Fruit fly (Drosophila melanogaster) whole organism, pupa: ENCODE results near the gene CG34178.

ENCODE experiments used
- CG10348 ChIP-seq: fragments of 200-800 bp; sonication (Bioruptor generic); IDR thresholded peaks from 2 replicates; pipeline ENCODE4 v1.3.6; 2022; ENCODE audit warnings: missing biosample characterization, missing genetic modification characterization
- CG12605 ChIP-seq: fragments of 200-800 bp; sonication (Bioruptor generic); IDR thresholded peaks from 2 replicates; pipeline ENCODE4 v1.3.6; 2022; ENCODE audit warnings: missing biosample characterization, missing genetic modification characterization
- CG13204 ChIP-seq: fragments of 200-800 bp; sonication (Bioruptor generic); optimal IDR thresholded peaks from 2 replicates; lab custom pipeline; 2018; ENCODE audit warnings: missing biosample characterization, mild to moderate bottlenecking, missing genetic modification characterization, moderate library complexity
- CG14655 ChIP-seq: fragments of 200-800 bp; sonication (Bioruptor generic); optimal IDR thresholded peaks from 3 replicates; lab custom pipeline; 2017; ENCODE audit warnings: mild to moderate bottlenecking, missing biosample characterization, missing genetic modification reagents, missing genetic modification characterization
- CG15710 ChIP-seq: fragments of 200-800 bp; sonication (Bioruptor generic); optimal IDR thresholded peaks from 2 replicates; lab custom pipeline; 2018; ENCODE audit warnings: missing biosample characterization, mild to moderate bottlenecking, missing genetic modification characterization, moderate library complexity
- CG17806 ChIP-seq: fragments of 200-800 bp; sonication (Bioruptor generic); optimal IDR thresholded peaks from 2 replicates; lab custom pipeline; 2018; ENCODE audit warnings: missing biosample characterization, mild to moderate bottlenecking, missing genetic modification characterization, moderate library complexity
- CG32121 ChIP-seq: fragments of 200-800 bp; sonication (Bioruptor generic); IDR thresholded peaks from 2 replicates; pipeline ENCODE4 v1.3.6; 2022; ENCODE audit warnings: missing biosample characterization, missing genetic modification characterization
- CG34367 ChIP-seq: fragments of 200-800 bp; sonication (Bioruptor generic); optimal IDR thresholded peaks from 2 replicates; lab custom pipeline; 2018; ENCODE audit warnings: missing biosample characterization, mild to moderate bottlenecking, missing genetic modification characterization
- CG4496 ChIP-seq: fragments of 200-800 bp; sonication (Bioruptor generic); IDR thresholded peaks from 3 replicates; pipeline ENCODE4 v1.3.6; 2022; ENCODE audit warnings: missing biosample characterization, missing genetic modification characterization
- CG8159 ChIP-seq: fragments of 200-800 bp; sonication (Bioruptor generic); optimal IDR thresholded peaks from 3 replicates; lab custom pipeline; 2018; ENCODE audit warnings: missing biosample characterization, mild to moderate bottlenecking, missing genetic modification characterization, moderate library complexity
- CG8301 ChIP-seq: fragments of 200-800 bp; sonication (Bioruptor generic); optimal IDR thresholded peaks from 2 replicates; lab custom pipeline; 2018; ENCODE audit warnings: missing biosample characterization, mild to moderate bottlenecking, missing genetic modification characterization
- CG9948 ChIP-seq: fragments of 200-800 bp; sonication (Bioruptor generic); optimal IDR thresholded peaks from 2 replicates; lab custom pipeline; 2018; ENCODE audit warnings: missing biosample characterization, mild to moderate bottlenecking, missing genetic modification characterization, moderate library complexity
- D1 ChIP-seq: fragments of 200-800 bp; sonication (Bioruptor generic); optimal IDR thresholded peaks from 2 replicates; lab custom pipeline; 2018; ENCODE audit warnings: missing biosample characterization, mild to moderate bottlenecking, missing genetic modification characterization, moderate library complexity
- EcR ChIP-seq: fragments of 200-800 bp; sonication (Bioruptor generic); optimal IDR thresholded peaks from 3 replicates; lab custom pipeline; 2019; ENCODE audit warnings: missing biosample characterization, missing genetic modification characterization, mild to moderate bottlenecking, moderate library complexity, missing genetic modification reagents
- Ets98B ChIP-seq: fragments of 200-800 bp; sonication (Bioruptor generic); IDR thresholded peaks from 2 replicates; pipeline ENCODE4 v1.3.6; 2022; ENCODE audit warnings: missing biosample characterization, missing genetic modification characterization
- Pif1A ChIP-seq: fragments of 200-800 bp; sonication (Bioruptor generic); optimal IDR thresholded peaks from 3 replicates; lab custom pipeline; 2016; ENCODE audit warnings: missing biosample characterization, missing genetic modification characterization
- Pif1B ChIP-seq: fragments of 200-800 bp; sonication (Bioruptor generic); optimal IDR thresholded peaks from 3 replicates; lab custom pipeline; 2016; ENCODE audit warnings: missing biosample characterization, missing genetic modification characterization
- Snoo ChIP-seq: fragments of 200-800 bp; sonication (Bioruptor generic); optimal IDR thresholded peaks from 3 replicates; lab custom pipeline; 2017; ENCODE audit warnings: missing biosample characterization, mild to moderate bottlenecking, missing genetic modification characterization, inconsistent platforms
- fd96Ca ChIP-seq: fragments of 200-800 bp; sonication (Bioruptor generic); IDR thresholded peaks from 3 replicates; pipeline ENCODE4 v1.3.6; 2022; ENCODE audit warnings: missing biosample characterization, missing genetic modification characterization
- gl ChIP-seq: fragments of 200-800 bp; sonication (Bioruptor generic); optimal IDR thresholded peaks from 2 replicates; lab custom pipeline; 2018; ENCODE audit warnings: missing biosample characterization, mild to moderate bottlenecking, missing genetic modification characterization
- rn ChIP-seq: fragments of 200-800 bp; sonication (Bioruptor generic); IDR thresholded peaks from 2 replicates; pipeline ENCODE4 v1.3.6; 2022; ENCODE audit warnings: missing biosample characterization, missing genetic modification characterization

CG34178 gene

DNA sequence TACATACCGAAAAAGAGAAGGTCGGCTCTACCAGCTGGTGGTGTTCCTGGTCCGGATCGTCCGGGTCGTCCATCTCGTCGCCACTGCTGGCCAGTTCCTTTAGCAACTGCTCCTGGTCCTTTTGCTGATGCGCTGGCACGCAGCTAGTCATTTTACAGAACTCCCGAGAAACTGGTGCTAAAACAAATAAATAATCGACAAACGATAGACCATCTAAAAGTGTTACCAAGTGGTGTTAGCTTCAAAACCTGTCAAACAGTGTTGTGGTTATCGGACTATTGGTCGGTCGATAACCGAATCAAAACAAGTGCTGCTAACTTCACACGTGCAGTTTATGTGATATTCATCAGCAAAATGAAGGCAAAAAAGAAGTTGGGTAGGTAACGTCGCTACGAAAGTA lies 10.7 kb downstream of the CG34178 start, which contains the start of the genes morgue and Elp3:
morgue (minus strand) TSS at position 224 of the 400 bp plus-strand sequence.
Elp3 (plus strand) TSS at position 276 of the 400 bp plus-strand sequence.
- no peak for TF ChIP-seq gl (tag; lab: Kevin White, UChicago)
- TF ChIP-seq CG17806 (tag; lab: Kevin White, UChicago): no peak
- no peak for TF ChIP-seq CG12605 (GFP tag; lab: Robert Waterston, UW)
- TF ChIP-seq CG9948 (tag; lab: Kevin White, UChicago): no peak
- TF ChIP-seq CG8301 (tag; lab: Kevin White, UChicago): no peak
- no peak for TF ChIP-seq D1 (tag; lab: Kevin White, UChicago)
- TF ChIP-seq CG13204 (GFP tag; lab: Kevin White, UChicago): no peak

dm6 chr2L:4448582-4449016 lies 14.9 kb downstream of the CG34178 start, which contains the start of gene MFS18:
TSS of gene MFS18 (minus strand) at chr2L:4448635.
- peak; percentile 96 for TF ChIP-seq gl (tag; lab: Kevin White, UChicago)
- TF ChIP-seq CG15710 (tag; lab: Kevin White, UChicago): peak; percentile 90
- TF ChIP-seq CG8301 (tag; lab: Kevin White, UChicago): peak; percentile 99
- TF ChIP-seq CG8159 (tag; lab: Kevin White, UChicago): peak; percentile 99
- peak; percentile 97 for TF ChIP-seq fd96Ca (GFP tag; lab: Robert Waterston, UW)
- no peak for TF ChIP-seq Pif1A (GFP tag; lab: Kevin White, UChicago)
- TF ChIP-seq CG17806 (tag; lab: Kevin White, UChicago): peak; percentile 100
- peak; percentile 98 for TF ChIP-seq rn (GFP tag; lab: Robert Waterston, UW)
- peak; percentile 30 for TF ChIP-seq EcR (GFP tag; lab: Kevin White, UChicago)
- TF ChIP-seq Ets98B (GFP tag; lab: Robert Waterston, UW): peak; percentile 99
- TF ChIP-seq CG14655: peak; percentile 99
- peak; percentile 88 for TF ChIP-seq CG34367 (tag; lab: Kevin White, UChicago)
- peak; percentile 98 for TF ChIP-seq CG12605 (GFP tag; lab: Robert Waterston, UW)
- TF ChIP-seq D1 (tag; lab: Kevin White, UChicago): peak; percentile 99
- peak; percentile 99 for TF ChIP-seq CG32121
- peak; percentile 81 for TF ChIP-seq CG10348 (GFP tag; lab: Robert Waterston, UW)
- TF ChIP-seq Pif1B (GFP tag; lab: Kevin White, UChicago): peak; percentile 96
- TF ChIP-seq CG13204 (GFP tag; lab: Kevin White, UChicago): no peak
- TF ChIP-seq CG4496: peak; percentile 99
- TF ChIP-seq CG9948 (tag; lab: Kevin White, UChicago): peak; percentile 98
- TF ChIP-seq Snoo (tag; lab: Kevin White, UChicago): peak; percentile 97

dm6 chr2L:4452798-4453197 lies 19.1 kb downstream of the CG34178 start, which contains the start of gene CG15439:
TSS of gene CG15439 (minus strand) at chr2L:4453038.
- TF ChIP-seq D1 (tag; lab: Kevin White, UChicago): no peak
- no peak for TF ChIP-seq CG17806 (tag; lab: Kevin White, UChicago)

dm6 chr2L:4454009-4454689 lies 20.4 kb downstream of the CG34178 start, which contains the start of the genes Secp43 and ND-B8:
TSS of gene Secp43 (minus strand) at chr2L:4454453.
TSS of gene ND-B8 (plus strand) at chr2L:4454626.
- TF ChIP-seq CG34367 (tag; lab: Kevin White, UChicago) (no peak), Ets98B (GFP tag; lab: Robert Waterston, UW) (no peak), CG32121 (no peak), rn (GFP tag; lab: Robert Waterston, UW) (no peak), CG8301 (tag; lab: Kevin White, UChicago) (no peak), CG12605 (GFP tag; lab: Robert Waterston, UW) (no peak), CG4496 (no peak), EcR (GFP tag; lab: Kevin White, UChicago) (no peak), Pif1A (GFP tag; lab: Kevin White, UChicago) (no peak), CG17806 (tag; lab: Kevin White, UChicago) (no peak), CG10348 (GFP tag; lab: Robert Waterston, UW) (no peak), D1 (tag; lab: Kevin White, UChicago) (no peak), Snoo (tag; lab: Kevin White, UChicago) (no peak), CG15710 (tag; lab: Kevin White, UChicago) (no peak), Pif1B (GFP tag; lab: Kevin White, UChicago) (no peak)

- TF ChIP-seq gl (tag; lab: Kevin White, UChicago) (no peak), CG8301 (tag; lab: Kevin White, UChicago) (no peak), Snoo (tag; lab: Kevin White, UChicago) (no peak), EcR (GFP tag; lab: Kevin White, UChicago) (peak; percentile 71), CG9948 (tag; lab: Kevin White, UChicago) (no peak), rn (GFP tag; lab: Robert Waterston, UW) (no peak), CG8159 (tag; lab: Kevin White, UChicago) (peak; percentile 26), CG15710 (tag; lab: Kevin White, UChicago) (no peak), Pif1A (GFP tag; lab: Kevin White, UChicago) (no peak), CG32121 (peak; percentile 40; the same call in 1 of the 2 replicates), CG34367 (tag; lab: Kevin White, UChicago) (no peak), CG13204 (GFP tag; lab: Kevin White, UChicago) (no peak)
Measured at dm6 chr2L:4456539-4456994, 22.9 kb downstream of the CG34178 start, which contains the start of gene Gs1l. TSS of gene Gs1l (minus strand) at chr2L:4456807.
